Fruit fly (Drosophila melanogaster) whole organism, prepupa: Measurements from ENCODE around the gene Vps26.

ENCODE experiments used
- Blimp-1 ChIP-seq: fragments of 200-800 bp; sonication (Bioruptor generic); optimal IDR thresholded peaks from 3 replicates; lab custom pipeline; 2017; ENCODE audit warnings: missing biosample characterization, missing genetic modification characterization, mild to moderate bottlenecking, moderate library complexity, missing genetic modification reagents
- CG10631 ChIP-seq: fragments of 200-800 bp; sonication (Bioruptor generic); optimal IDR thresholded peaks from 2 replicates; lab custom pipeline; 2016; ENCODE audit warnings: missing biosample characterization, missing genetic modification characterization
- CG10669 ChIP-seq: fragments of 200-800 bp; sonication (Bioruptor generic); optimal IDR thresholded peaks from 3 replicates; lab custom pipeline; 2018; ENCODE audit warnings: missing biosample characterization, mild to moderate bottlenecking, missing genetic modification characterization, moderate library complexity
- CG11294 ChIP-seq: fragments of 200-800 bp; sonication (Bioruptor generic); IDR thresholded peaks from 2 replicates; pipeline ENCODE4 v1.3.6; 2022; ENCODE audit warnings: missing biosample characterization, missing genetic modification characterization
- CG11762 ChIP-seq: fragments of 200-800 bp; sonication (Bioruptor generic); optimal IDR thresholded peaks from 3 replicates; lab custom pipeline; 2016; ENCODE audit warnings: missing biosample characterization, missing genetic modification characterization; ENCODE audit not compliant: insufficient read depth
- CG11902 ChIP-seq: fragments of 200-800 bp; sonication (Bioruptor generic); optimal IDR thresholded peaks from 3 replicates; lab custom pipeline; 2016; ENCODE audit warnings: missing biosample characterization, missing genetic modification characterization
- CG16779 ChIP-seq: fragments of 200-800 bp; sonication (Bioruptor generic); optimal IDR thresholded peaks from 3 replicates; lab custom pipeline; 2017; ENCODE audit warnings: missing biosample characterization, mild to moderate bottlenecking, missing genetic modification characterization
- CG31627 ChIP-seq: fragments of 200-800 bp; sonication (Bioruptor generic); optimal IDR thresholded peaks from 3 replicates; lab custom pipeline; 2016; ENCODE audit warnings: missing biosample characterization, missing genetic modification characterization
- CG34406 ChIP-seq: fragments of 200-800 bp; sonication (Bioruptor generic); optimal IDR thresholded peaks from 3 replicates; lab custom pipeline; 2016; ENCODE audit warnings: missing biosample characterization, missing genetic modification characterization
- CG4318 ChIP-seq: fragments of 200-800 bp; sonication (Bioruptor generic); optimal IDR thresholded peaks from 3 replicates; lab custom pipeline; 2017; ENCODE audit warnings: missing biosample characterization, mild to moderate bottlenecking, missing genetic modification characterization
- CG6276 ChIP-seq: fragments of 200-800 bp; sonication (Bioruptor generic); optimal IDR thresholded peaks from 2 replicates; lab custom pipeline; 2017; ENCODE audit warnings: missing biosample characterization, mild to moderate bottlenecking, missing genetic modification characterization
- CG6792 ChIP-seq: fragments of 200-800 bp; sonication (Bioruptor generic); optimal IDR thresholded peaks from 3 replicates; lab custom pipeline; 2016; ENCODE audit warnings: missing biosample characterization, missing genetic modification characterization
- CG6808 ChIP-seq: fragments of 200-800 bp; sonication (Bioruptor generic); optimal IDR thresholded peaks from 3 replicates; lab custom pipeline; 2017; ENCODE audit warnings: missing biosample characterization, missing genetic modification characterization, mild to moderate bottlenecking, moderate library complexity, missing genetic modification reagents
- CG6854 ChIP-seq: fragments of 200-800 bp; sonication (Bioruptor generic); optimal IDR thresholded peaks from 2 replicates; lab custom pipeline; 2017; ENCODE audit warnings: missing biosample characterization, mild to moderate bottlenecking, missing genetic modification characterization
- CG7368 ChIP-seq: fragments of 200-800 bp; sonication (Bioruptor generic); optimal IDR thresholded peaks from 3 replicates; lab custom pipeline; 2016; ENCODE audit warnings: missing biosample characterization, missing genetic modification characterization
- CG8119 ChIP-seq: fragments of 200-800 bp; sonication (Bioruptor generic); IDR thresholded peaks from 3 replicates; pipeline ENCODE4 v1.3.6; 2022; ENCODE audit warnings: missing biosample characterization, missing genetic modification characterization
- CG8319 ChIP-seq: fragments of 200-800 bp; sonication (Bioruptor generic); optimal IDR thresholded peaks from 3 replicates; lab custom pipeline; 2016; ENCODE audit warnings: missing biosample characterization, missing genetic modification characterization
- CG9139 ChIP-seq: fragments of 200-800 bp; sonication (Bioruptor generic); optimal IDR thresholded peaks from 3 replicates; lab custom pipeline; 2017; ENCODE audit warnings: missing biosample characterization, mild to moderate bottlenecking, missing genetic modification characterization
- Eip75B ChIP-seq: fragments of 200-800 bp; sonication (Bioruptor generic); optimal IDR thresholded peaks from 3 replicates; lab custom pipeline; 2016; ENCODE audit warnings: missing biosample characterization, missing genetic modification characterization
- Eip78C ChIP-seq: fragments of 200-800 bp; sonication (Bioruptor generic); peaks from one replicate; lab custom pipeline; 2016; ENCODE audit warnings: missing biosample characterization, missing genetic modification characterization
- Eip93F ChIP-seq: fragments of 200-800 bp; sonication (Bioruptor generic); optimal IDR thresholded peaks from 2 replicates; lab custom pipeline; 2016; ENCODE audit warnings: missing biosample characterization, mild to moderate bottlenecking, missing genetic modification characterization
- Ets21C ChIP-seq: fragments of 200-800 bp; sonication (Bioruptor generic); optimal IDR thresholded peaks from 3 replicates; lab custom pipeline; 2016; ENCODE audit warnings: missing biosample characterization, missing genetic modification characterization
- Ets96B ChIP-seq: fragments of 200-800 bp; optimal IDR thresholded peaks from 2 replicates; lab custom pipeline; 2019; ENCODE audit warnings: missing biosample characterization, mild to moderate bottlenecking, missing genetic modification characterization, moderate library complexity
- Gug ChIP-seq: fragments of 200-800 bp; sonication (Bioruptor generic); IDR thresholded peaks from 2 replicates; pipeline ENCODE4 v1.3.6; 2022; ENCODE audit warnings: missing biosample characterization, missing genetic modification characterization
- Hr38 ChIP-seq: sonication (Bioruptor generic); optimal IDR thresholded peaks from 2 replicates; lab custom pipeline; 2016; ENCODE audit warnings: missing biosample characterization, missing genetic modification characterization
- Hr39 ChIP-seq: fragments of 200-800 bp; sonication (Bioruptor generic); optimal IDR thresholded peaks from 2 replicates; lab custom pipeline; 2016; ENCODE audit warnings: missing biosample characterization, missing genetic modification characterization
- Hr4 ChIP-seq: fragments of 200-800 bp; sonication (Bioruptor generic); optimal IDR thresholded peaks from 3 replicates; lab custom pipeline; 2016; ENCODE audit warnings: missing biosample characterization, missing genetic modification characterization
- Lpt ChIP-seq: fragments of 200-800 bp; sonication (Bioruptor generic); optimal IDR thresholded peaks from 3 replicates; lab custom pipeline; 2016; ENCODE audit warnings: missing biosample characterization, missing genetic modification characterization
- Met ChIP-seq: fragments of 200-800 bp; sonication (Bioruptor generic); optimal IDR thresholded peaks from 3 replicates; lab custom pipeline; 2016; ENCODE audit warnings: missing biosample characterization, missing genetic modification characterization
- OdsH ChIP-seq: fragments of 200-800 bp; sonication (Bioruptor generic); optimal IDR thresholded peaks from 3 replicates; lab custom pipeline; 2016; ENCODE audit warnings: missing biosample characterization, missing genetic modification characterization
- Smox ChIP-seq: fragments of 200-800 bp; sonication (Bioruptor generic); optimal IDR thresholded peaks from 3 replicates; lab custom pipeline; 2016; ENCODE audit warnings: missing biosample characterization, missing genetic modification characterization
- Sox14 ChIP-seq: fragments of 200-800 bp; sonication (Bioruptor generic); optimal IDR thresholded peaks from 3 replicates; lab custom pipeline; 2016; ENCODE audit warnings: missing biosample characterization, missing genetic modification characterization
- Sox15 ChIP-seq: fragments of 200-800 bp; sonication (Bioruptor generic); optimal IDR thresholded peaks from 3 replicates; lab custom pipeline; 2016; ENCODE audit warnings: missing biosample characterization, missing genetic modification characterization
- achi ChIP-seq: fragments of 200-800 bp; sonication (Bioruptor generic); optimal IDR thresholded peaks from 3 replicates; lab custom pipeline; 2016; ENCODE audit warnings: missing biosample characterization, missing genetic modification characterization
- cyc ChIP-seq: fragments of 200-800 bp; sonication (Bioruptor generic); optimal IDR thresholded peaks from 3 replicates; lab custom pipeline; 2016; ENCODE audit warnings: missing biosample characterization, missing genetic modification characterization
- dac ChIP-seq: fragments of 200-800 bp; sonication (Bioruptor generic); optimal IDR thresholded peaks from 2 replicates; lab custom pipeline; 2017; ENCODE audit warnings: missing biosample characterization, mild to moderate bottlenecking, missing genetic modification characterization
- dsx ChIP-seq: fragments of 200-800 bp; optimal IDR thresholded peaks from 3 replicates; lab custom pipeline; 2019; ENCODE audit warnings: missing biosample characterization, mild to moderate bottlenecking, missing genetic modification characterization, moderate library complexity; ENCODE audit not compliant: poor library complexity, severe bottlenecking
- eg ChIP-seq: fragments of 200-800 bp; sonication (Bioruptor generic); IDR thresholded peaks from 3 replicates; pipeline ENCODE4 v1.3.6; 2022; ENCODE audit warnings: missing biosample characterization, missing genetic modification characterization
- fd59A ChIP-seq: fragments of 200-800 bp; sonication (Bioruptor generic); optimal IDR thresholded peaks from 2 replicates; lab custom pipeline; 2017; ENCODE audit warnings: missing biosample characterization, mild to moderate bottlenecking, missing genetic modification characterization, missing genetic modification reagents
- fd85E ChIP-seq: fragments of 200-800 bp; sonication (Bioruptor generic); optimal IDR thresholded peaks from 3 replicates; lab custom pipeline; 2016; ENCODE audit warnings: missing biosample characterization, missing genetic modification characterization
- fkh ChIP-seq: fragments of 200-800 bp; sonication (Bioruptor generic); optimal IDR thresholded peaks from 3 replicates; lab custom pipeline; 2017; ENCODE audit warnings: missing biosample characterization, mild to moderate bottlenecking, missing genetic modification characterization, moderate library complexity
- lz ChIP-seq: fragments of 200-800 bp; sonication (Bioruptor generic); optimal IDR thresholded peaks from 3 replicates; lab custom pipeline; 2016; ENCODE audit warnings: missing biosample characterization, missing genetic modification characterization
- net ChIP-seq: fragments of 200-800 bp; sonication (Bioruptor generic); optimal IDR thresholded peaks from 3 replicates; lab custom pipeline; 2016; ENCODE audit warnings: missing biosample characterization, missing genetic modification characterization
- pdm3 ChIP-seq: fragments of 200-800 bp; sonication (Bioruptor generic); optimal IDR thresholded peaks from 3 replicates; lab custom pipeline; 2016; ENCODE audit warnings: missing biosample characterization, missing genetic modification characterization
- salr ChIP-seq, 2 experiments: fragments of 200-800 bp; sonication (Bioruptor generic); optimal IDR thresholded peaks; 3 replicates each; lab custom pipeline; 2016 to 2018; ENCODE audit warnings: missing biosample characterization in 2 of 2, missing genetic modification characterization in 2 of 2, mild to moderate bottlenecking in 1 of 2
- spab ChIP-seq: fragments of 200-800 bp; sonication (Bioruptor generic); optimal IDR thresholded peaks from 2 replicates; lab custom pipeline; 2017; ENCODE audit warnings: missing biosample characterization, mild to moderate bottlenecking, missing genetic modification characterization, missing genetic modification reagents
- svp ChIP-seq: fragments of 200-800 bp; sonication (Bioruptor generic); peaks from one replicate; lab custom pipeline; 2016; ENCODE audit warnings: missing biosample characterization, missing genetic modification characterization
- vri ChIP-seq: fragments of 200-800 bp; sonication (Bioruptor generic); optimal IDR thresholded peaks from 3 replicates; lab custom pipeline; 2016; ENCODE audit warnings: missing biosample characterization, mild to moderate bottlenecking, missing genetic modification characterization

The Vps26 gene

dm6 chrX:1907727-1908264 lies 34.1 kb downstream of the Vps26 start, which contains the start of gene mip130 (continued):
- TF ChIP-seq CG34406 (GFP tag; lab: Kevin White, UChicago) = peak; percentile 63
- no peak for TF ChIP-seq fd59A
- TF ChIP-seq Eip93F (GFP tag; lab: Kevin White, UChicago) = no peak
- TF ChIP-seq Ets21C (GFP tag; lab: Kevin White, UChicago) = no peak
- TF ChIP-seq dac (GFP tag; lab: Kevin White, UChicago) = peak; percentile 5
- peak; percentile 27 for TF ChIP-seq Sox15 (GFP tag; lab: Kevin White, UChicago)
- no peak for TF ChIP-seq CG11294 (GFP tag; lab: Robert Waterston, UW)
- peak; percentile 31 for TF ChIP-seq Hr39 (GFP tag; lab: Kevin White, UChicago)
- peak; percentile 47; the same call in 2 of the 3 replicates for TF ChIP-seq CG8119 (GFP tag; lab: Robert Waterston, UW)
- TF ChIP-seq CG10669 (GFP tag; lab: Kevin White, UChicago) = peak; percentile 61
- TF ChIP-seq OdsH (GFP tag; lab: Kevin White, UChicago) = peak; percentile 47
- TF ChIP-seq CG9139 = no peak
- peak; percentile 56 for TF ChIP-seq Eip75B (GFP tag; lab: Kevin White, UChicago)
- TF ChIP-seq Lpt (GFP tag; lab: Kevin White, UChicago) = no peak
- TF ChIP-seq Hr38 (GFP tag; lab: Kevin White, UChicago) = no peak

- TF ChIP-seq CG11294 (GFP tag; lab: Robert Waterston, UW) (no peak), fkh (no peak), CG8119 (GFP tag; lab: Robert Waterston, UW) (peak; percentile 76), CG10631 (no peak), dsx (GFP tag; lab: Kevin White, UChicago) (peak; percentile 83), Sox14 (GFP tag; lab: Kevin White, UChicago) (peak; percentile 29), Eip78C (no peak), net (peak; percentile 45), Smox (GFP tag; lab: Kevin White, UChicago) (no peak), Gug (no peak), Blimp-1 (GFP tag; lab: Kevin White, UChicago) (no peak), fd59A (no peak), Hr38 (GFP tag; lab: Kevin White, UChicago) (no peak), CG16779 (tag; lab: Kevin White, UChicago) (peak; percentile 69), CG6854 (GFP tag; lab: Kevin White, UChicago) (peak; percentile 27), OdsH (GFP tag; lab: Kevin White, UChicago) (no peak), salr (GFP tag; optimal IDR thresholded peaks at IDR 0.05; lab: Kevin White, UChicago) (no peak), Ets96B (tag; lab: Kevin White, UChicago) (peak; percentile 47), CG6276 (GFP tag; lab: Kevin White, UChicago) (peak; percentile 70), spab (GFP tag; lab: Kevin White, UChicago) (no peak), CG7368 (GFP tag; lab: Kevin White, UChicago) (no peak), svp (GFP tag; lab: Kevin White, UChicago) (peak; percentile 67), Met (GFP tag; lab: Kevin White, UChicago) (no peak), cyc (GFP tag; lab: Kevin White, UChicago) (no peak), lz (GFP tag; lab: Kevin White, UChicago) (no peak), CG6792 (GFP tag; lab: Kevin White, UChicago) (no peak), Lpt (GFP tag; lab: Kevin White, UChicago) (peak; percentile 45), CG31627 (GFP tag; lab: Kevin White, UChicago) (no peak), dac (GFP tag; lab: Kevin White, UChicago) (peak; percentile 7), fd85E (no peak), CG11762 (GFP tag; lab: Kevin White, UChicago) (no peak), CG34406 (GFP tag; lab: Kevin White, UChicago) (no peak), CG8319 (no peak), achi (GFP tag; lab: Kevin White, UChicago) (no peak), Hr39 (GFP tag; lab: Kevin White, UChicago) (no peak), CG6808 (GFP tag; lab: Kevin White, UChicago) (peak; percentile 50), eg (GFP tag; lab: Robert Waterston, UW) (peak; percentile 68), CG4318 (GFP tag; lab: Kevin White, UChicago) (no peak), CG11902 (no peak), pdm3 (GFP tag; lab: Kevin White, UChicago) (no peak), vri (GFP tag; lab: Kevin White, UChicago) (no peak), Hr4 (GFP tag; lab: Kevin White, UChicago) (no peak), Ets21C (GFP tag; lab: Kevin White, UChicago) (no peak), Eip93F (GFP tag; lab: Kevin White, UChicago) (no peak)
Observed at dm6 chrX:1908757-1909156, 35.1 kb downstream of the Vps26 start, which contains the start of the genes Edem1 and Rbcn-3B. Edem1 (minus strand) TSS chrX:1908827. Rbcn-3B (plus strand) TSS chrX:1908920.
